Worm (Caenorhabditis elegans) whole organism, L2 larva: ENCODE results near the gene col-114.

Source experiments
- lin-13 ChIP-seq: fragments of 150-350 bp; optimal IDR thresholded peaks from 2 replicates; lab custom pipeline; 2014; ENCODE audit warnings: missing biosample characterization, missing genetic modification reagents, missing genetic modification characterization
- nhr-11 ChIP-seq: fragments of 150-350 bp; optimal IDR thresholded peaks from 2 replicates; lab custom pipeline; 2014; ENCODE audit warnings: missing biosample characterization, missing genetic modification characterization

ce11 chrIV:7263137-7263536, 16.7 kb upstream of the col-114 start, which contains the start of gene glb-2:
- TF ChIP-seq lin-13 (GFP tag; lab: Kevin White, UChicago) = no peak
- no peak for TF ChIP-seq nhr-11 (tag; lab: Kevin White, UChicago)
